Worm (Caenorhabditis elegans): ENCODE measurements around the gene srd-32.

DNA sequence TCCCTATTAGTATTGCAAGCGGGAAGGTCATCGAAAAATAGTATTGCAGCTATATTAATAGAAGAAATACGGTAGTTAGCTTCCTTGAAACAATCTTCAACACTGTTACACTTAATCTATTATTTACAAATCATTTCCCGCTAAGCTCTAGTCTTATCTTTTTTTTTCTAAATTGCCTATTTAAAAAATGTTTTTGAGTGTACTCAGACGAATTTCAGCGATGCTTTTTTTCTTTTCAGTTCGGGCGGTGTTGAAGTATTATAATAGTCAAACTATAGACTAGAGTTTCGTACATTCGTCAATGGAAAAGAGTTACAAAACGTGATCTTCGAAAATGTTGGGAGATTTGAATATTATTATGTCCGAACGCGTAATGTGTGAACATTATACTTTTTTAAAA is 48.4 kb downstream of the srd-32 start:
- TF ChIP-seq nhr-12 (tag; optimal IDR thresholded peaks at IDR 0.05) = no peak
- TF ChIP-seq ama-1 (optimal IDR thresholded peaks at IDR 0.05) = no peak

All from whole organism, L3 larva.